Worm (Caenorhabditis elegans): Measurements from ENCODE around the gene rgs-6.

rgs-6 gene

DNA sequence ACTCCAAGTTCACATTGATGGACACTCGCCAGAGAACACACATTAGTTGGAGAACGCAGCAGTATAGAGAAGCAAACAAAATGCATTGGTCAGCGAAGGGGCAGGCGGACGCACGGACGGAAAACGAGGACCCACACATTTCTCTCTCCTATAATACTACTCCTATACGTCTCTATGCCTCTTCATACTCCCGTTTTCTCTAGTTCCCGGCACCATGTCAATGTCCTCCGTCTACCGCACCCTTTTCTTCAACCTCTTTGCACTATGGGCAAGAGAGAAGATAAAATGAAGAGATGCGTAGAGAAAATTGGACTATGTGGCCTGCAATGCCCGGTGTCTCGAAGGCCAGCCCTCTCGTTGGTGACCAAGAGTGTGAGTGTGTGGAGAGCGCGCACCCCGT is 47.5 kb downstream of the rgs-6 start, which contains the start of gene set-20 (continued):
- no peak for TF ChIP-seq unc-39 (tag; optimal IDR thresholded peaks at IDR 0.05)
- TF ChIP-seq fkh-10 (GFP tag; optimal IDR thresholded peaks at IDR 0.05): no peak
- no peak for TF ChIP-seq eor-1 (tag; optimal IDR thresholded peaks at IDR 0.05)
- peak; percentile 34 for TF ChIP-seq pha-4 (tag; optimal IDR thresholded peaks at IDR 0.05)
- TF ChIP-seq lin-39 (tag; optimal IDR thresholded peaks at IDR 0.05): peak; percentile 80
- TF ChIP-seq nfya-1 (tag; optimal IDR thresholded peaks at IDR 0.05; ENCODE audit: insufficient read depth): peak; percentile 69
- TF ChIP-seq ZK546.5 (tag; optimal IDR thresholded peaks at IDR 0.05): no peak
- no peak for TF ChIP-seq zag-1 (tag; optimal IDR thresholded peaks at IDR 0.05)

DNA sequence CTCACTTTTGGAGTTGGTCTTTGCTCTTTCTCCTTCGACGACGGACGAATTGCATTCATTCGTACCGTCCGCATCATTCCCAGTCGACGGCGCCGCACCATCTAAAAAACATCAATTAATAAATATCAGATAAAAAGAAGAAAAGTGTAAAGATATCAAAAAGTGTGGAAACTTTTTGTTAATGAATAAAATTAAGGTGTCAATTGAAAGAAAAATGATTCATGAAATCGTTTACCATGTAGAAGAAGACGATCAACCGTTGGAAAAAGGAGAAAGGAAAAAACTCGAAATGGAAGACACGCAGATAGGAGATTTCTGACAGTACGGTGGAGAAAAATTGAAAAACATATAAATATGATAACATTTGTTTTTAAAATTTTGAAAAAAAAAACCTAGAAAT is 53.5 kb downstream of the rgs-6 start, which contains the start of gene set-19:
TSS of gene set-19 (minus strand) at position 101 of the 400 bp plus-strand sequence.
- TF ChIP-seq fkh-10 (GFP tag; optimal IDR thresholded peaks at IDR 0.05): no peak
- TF ChIP-seq nhr-23 (tag; optimal IDR thresholded peaks at IDR 0.05): no peak
- no peak for TF ChIP-seq lin-39 (tag; optimal IDR thresholded peaks at IDR 0.05)
- no peak for TF ChIP-seq hmg-11 (tag; optimal IDR thresholded peaks at IDR 0.05)

DNA sequence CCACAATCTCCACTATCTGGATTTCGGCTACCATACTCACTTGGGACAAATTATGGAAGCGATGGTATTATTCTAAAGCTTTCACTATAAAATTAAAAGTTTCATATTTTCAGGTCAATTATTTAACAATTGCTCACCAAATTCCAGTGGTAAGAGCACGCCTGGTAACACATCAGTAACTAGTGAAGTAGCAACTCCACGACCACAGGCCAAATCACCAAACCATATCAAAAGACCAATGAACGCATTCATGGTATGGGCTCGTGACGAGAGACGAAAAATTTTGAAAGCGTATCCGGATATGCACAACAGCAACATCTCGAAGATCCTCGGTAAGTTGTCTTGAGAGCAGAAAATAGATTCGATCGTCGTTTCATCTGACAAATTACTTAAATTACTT is 61.0 kb downstream of the rgs-6 start:
- no peak for TF ChIP-seq unc-39 (tag; optimal IDR thresholded peaks at IDR 0.05)
- TF ChIP-seq nhr-43 (tag; optimal IDR thresholded peaks at IDR 0.05; ENCODE audit: poor library complexity, severe bottlenecking): no peak
- TF ChIP-seq egl-5 (tag; optimal IDR thresholded peaks at IDR 0.05): no peak
- no peak for TF ChIP-seq R02D3.7 (tag; optimal IDR thresholded peaks at IDR 0.05)
- TF ChIP-seq mdl-1 (tag; optimal IDR thresholded peaks at IDR 0.05): no peak

DNA sequence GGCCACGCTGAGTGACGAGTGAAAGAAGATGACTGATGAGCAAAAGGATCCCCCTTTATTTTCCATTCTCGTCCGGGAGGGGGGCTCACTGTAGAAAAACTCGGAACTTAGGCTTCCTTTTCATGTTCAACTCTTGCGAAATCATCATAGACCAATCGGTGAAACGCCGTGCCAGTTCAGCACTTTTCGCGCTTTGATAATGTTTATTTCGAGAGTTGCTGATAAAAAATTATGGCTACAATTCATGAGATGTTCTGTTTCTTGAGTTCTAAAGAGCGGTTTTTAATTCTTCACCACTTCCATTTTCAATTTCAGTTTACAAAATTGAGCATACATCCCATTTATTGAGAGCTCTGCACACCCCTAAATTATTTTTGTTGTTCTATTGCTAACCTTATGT is 62.7 kb downstream of the rgs-6 start:
- TF ChIP-seq ceh-9 (tag; optimal IDR thresholded peaks at IDR 0.05) (no peak), elt-1 (tag; optimal IDR thresholded peaks at IDR 0.05) (no peak), nhr-23 (tag; optimal IDR thresholded peaks at IDR 0.05) (no peak), ZK546.5 (tag; optimal IDR thresholded peaks at IDR 0.05) (no peak), pqm-1 (tag; optimal IDR thresholded peaks at IDR 0.05) (peak; percentile 37), elt-2 (tag; optimal IDR thresholded peaks at IDR 0.05) (peak; percentile 56), tbx-2 (tag; optimal IDR thresholded peaks at IDR 0.05) (no peak)
